Worm (Caenorhabditis elegans) whole organism, mixed stage, embryonic: ENCODE results near the gene Y55F3C.17.
A peak's percentile ranks its signal among the peaks of the same experiment; 100 is the strongest.

Source experiments
- M03D4.4 ChIP-seq: sonication (generic microtip); optimal IDR thresholded peaks from 2 replicates; lab custom pipeline; 2017; ENCODE audit warnings: mild to moderate bottlenecking, missing genetic modification characterization, missing compliant biosample characterization
- bed-3 ChIP-seq: fragments of 200-800 bp; sonication (Bioruptor generic); optimal IDR thresholded peaks from 3 replicates; lab custom pipeline; 2018; ENCODE audit warnings: mild to moderate bottlenecking, missing genetic modification characterization, moderate library complexity, missing compliant biosample characterization
- ceh-39 ChIP-seq: fragments of 150-350 bp; optimal IDR thresholded peaks from 2 replicates; lab custom pipeline; 2014; ENCODE audit warnings: missing biosample characterization, missing genetic modification characterization
- ceh-43 ChIP-seq: fragments of 200-800 bp; sonication (Bioruptor generic); optimal IDR thresholded peaks from 2 replicates; lab custom pipeline; 2018; ENCODE audit warnings: mild to moderate bottlenecking, missing genetic modification characterization, moderate library complexity, missing compliant biosample characterization
- ceh-83 ChIP-seq: fragments of 200-800 bp; sonication (Bioruptor generic); optimal IDR thresholded peaks from 2 replicates; lab custom pipeline; 2018; ENCODE audit warnings: mild to moderate bottlenecking, missing genetic modification characterization, missing compliant biosample characterization
- ces-1 ChIP-seq: fragments of 150-350 bp; optimal IDR thresholded peaks from 2 replicates; lab custom pipeline; 2014; ENCODE audit warnings: missing biosample characterization, missing genetic modification reagents, missing genetic modification characterization
- cnd-1 ChIP-seq: fragments of 200-800 bp; sonication (Bioruptor generic); optimal IDR thresholded peaks from 2 replicates; lab custom pipeline; 2018; ENCODE audit warnings: mild to moderate bottlenecking, missing genetic modification characterization, missing compliant biosample characterization
- drap-1 ChIP-seq: fragments of 200-800 bp; sonication (Bioruptor generic); optimal IDR thresholded peaks from 3 replicates; lab custom pipeline; 2018; ENCODE audit warnings: mild to moderate bottlenecking, missing genetic modification characterization, missing compliant biosample characterization
- elt-1 ChIP-seq: sonication (generic microtip); optimal IDR thresholded peaks from 2 replicates; lab custom pipeline; 2017; ENCODE audit warnings: missing genetic modification characterization, mild to moderate bottlenecking, missing compliant biosample characterization, antibody characterized with exemption, moderate library complexity, borderline replicate concordance; ENCODE audit not compliant: insufficient read depth
- elt-3 ChIP-seq: fragments of 150-350 bp; optimal IDR thresholded peaks from 2 replicates; lab custom pipeline; 2014; ENCODE audit warnings: missing biosample characterization, missing genetic modification characterization
- ham-2 ChIP-seq: fragments of 200-800 bp; sonication (Bioruptor generic); optimal IDR thresholded peaks from 2 replicates; lab custom pipeline; 2018; ENCODE audit warnings: mild to moderate bottlenecking, missing genetic modification characterization, missing compliant biosample characterization
- hlh-1 ChIP-seq: fragments of 150-350 bp; optimal IDR thresholded peaks from 2 replicates; lab custom pipeline; 2014; ENCODE audit warnings: missing biosample characterization, missing genetic modification reagents, missing genetic modification characterization
- lin-13 ChIP-seq: fragments of 150-350 bp; optimal IDR thresholded peaks from 2 replicates; lab custom pipeline; 2014; ENCODE audit warnings: missing biosample characterization, missing genetic modification characterization
- lin-32 ChIP-seq: fragments of 200-800 bp; sonication (Bioruptor generic); optimal IDR thresholded peaks from 2 replicates; lab custom pipeline; 2018; ENCODE audit warnings: mild to moderate bottlenecking, missing genetic modification characterization, missing compliant biosample characterization
- lsy-2 ChIP-seq: fragments of 150-350 bp; optimal IDR thresholded peaks from 2 replicates; lab custom pipeline; 2014; ENCODE audit warnings: missing biosample characterization, missing genetic modification characterization
- mab-5 ChIP-seq: fragments of 150-350 bp; optimal IDR thresholded peaks from 2 replicates; lab custom pipeline; 2014; ENCODE audit warnings: missing biosample characterization, missing genetic modification characterization
- mep-1 ChIP-seq: fragments of 150-350 bp; optimal IDR thresholded peaks from 2 replicates; lab custom pipeline; 2017; ENCODE audit warnings: missing biosample characterization, missing genetic modification reagents, missing genetic modification characterization, inconsistent platforms
- nhr-2 ChIP-seq: fragments of 150-350 bp; optimal IDR thresholded peaks from 2 replicates; lab custom pipeline; 2014; ENCODE audit warnings: missing biosample characterization, missing genetic modification characterization
- nhr-237 ChIP-seq: fragments of 150-350 bp; optimal IDR thresholded peaks from 2 replicates; lab custom pipeline; 2014; ENCODE audit warnings: missing biosample characterization, missing genetic modification characterization
- nhr-76 ChIP-seq: sonication (generic microtip); optimal IDR thresholded peaks from 2 replicates; lab custom pipeline; 2017; ENCODE audit warnings: missing biosample characterization, missing genetic modification characterization
- pha-4 ChIP-seq: fragments of 150-350 bp; optimal IDR thresholded peaks from 2 replicates; lab custom pipeline; 2018; ENCODE audit warnings: missing biosample characterization, missing genetic modification reagents, missing genetic modification characterization
- sem-2 ChIP-seq: fragments of 200-800 bp; sonication (Bioruptor generic); optimal IDR thresholded peaks from 2 replicates; lab custom pipeline; 2018; ENCODE audit warnings: mild to moderate bottlenecking, missing genetic modification characterization, missing compliant biosample characterization
- snpc-4 ChIP-seq: fragments of 150-350 bp; optimal IDR thresholded peaks from 2 replicates; lab custom pipeline; 2014; ENCODE audit warnings: missing biosample characterization, missing genetic modification characterization
- tbx-8 ChIP-seq: fragments of 200-800 bp; sonication (Bioruptor generic); optimal IDR thresholded peaks from 2 replicates; lab custom pipeline; 2018; ENCODE audit warnings: mild to moderate bottlenecking, missing genetic modification characterization, moderate library complexity, missing compliant biosample characterization
- unc-120 ChIP-seq: sonication (generic microtip); optimal IDR thresholded peaks from 2 replicates; lab custom pipeline; 2017; ENCODE audit warnings: missing genetic modification characterization, missing compliant biosample characterization; ENCODE audit not compliant: poor library complexity, severe bottlenecking
- unc-39 ChIP-seq: fragments of 150-350 bp; optimal IDR thresholded peaks from 2 replicates; lab custom pipeline; 2014; ENCODE audit warnings: missing biosample characterization, missing genetic modification characterization
- unc-62 ChIP-seq: fragments of 150-350 bp; optimal IDR thresholded peaks from 2 replicates; lab custom pipeline; 2014; ENCODE audit warnings: missing biosample characterization, missing genetic modification reagents, missing genetic modification characterization

The Y55F3C.17 gene

ce11 chrIV:664122-664521 lies 34.1 kb downstream of the Y55F3C.17 start:
- TF ChIP-seq unc-62 (GFP tag; lab: Kevin White, UChicago) (peak; percentile 31), mep-1 (tag; lab: Kevin White, UChicago) (no peak), ham-2 (GFP tag; lab: Kevin White, UChicago) (no peak), unc-39 (no peak)
- TF ChIP-seq, all 35 proteins: peak for 1

ce11 chrIV:661623-662022 lies 36.6 kb downstream of the Y55F3C.17 start:
- TF ChIP-seq ceh-39 (tag; lab: Kevin White, UChicago) (no peak), unc-62 (GFP tag; lab: Kevin White, UChicago) (peak; percentile 47), lsy-2 (tag; lab: Kevin White, UChicago) (no peak)

- TF ChIP-seq mep-1 (tag; lab: Kevin White, UChicago) (no peak), ces-1 (GFP tag; lab: Kevin White, UChicago) (peak; percentile 21)
Observed at ce11 chrIV:659585-659984, 38.6 kb downstream of the Y55F3C.17 start.

- TF ChIP-seq ham-2 (GFP tag; lab: Kevin White, UChicago), result no peak
- TF ChIP-seq nhr-237 (tag; lab: Kevin White, UChicago), result no peak
- no peak for TF ChIP-seq tbx-8 (GFP tag; lab: Kevin White, UChicago)
- no peak for TF ChIP-seq lsy-2 (tag; lab: Kevin White, UChicago)
- TF ChIP-seq drap-1 (GFP tag; lab: Kevin White, UChicago), result no peak
- no peak for TF ChIP-seq elt-3 (tag; lab: Kevin White, UChicago)
- TF ChIP-seq hlh-1 (tag; lab: Kevin White, UChicago), result no peak
- TF ChIP-seq pha-4 (tag; lab: Kevin White, UChicago), result no peak
- TF ChIP-seq lin-32 (GFP tag; lab: Kevin White, UChicago), result no peak
- no peak for TF ChIP-seq elt-1 (tag; lab: Kevin White, UChicago)
- TF ChIP-seq bed-3 (GFP tag; lab: Kevin White, UChicago), result no peak
- no peak for TF ChIP-seq unc-62 (GFP tag; lab: Kevin White, UChicago)
- TF ChIP-seq nhr-76 (tag; lab: Kevin White, UChicago), result no peak
- TF ChIP-seq ceh-83, result no peak
Observed at ce11 chrIV:658497-659177, 39.6 kb downstream of the Y55F3C.17 start.

ce11 chrIV:657932-658331 lies 40.3 kb downstream of the Y55F3C.17 start:
- peak; percentile 9 for TF ChIP-seq cnd-1 (tag; lab: Kevin White, UChicago)
- peak; percentile 35 for TF ChIP-seq lin-13 (tag; lab: Kevin White, UChicago)
- TF ChIP-seq ceh-39 (tag; lab: Kevin White, UChicago), result no peak
- TF ChIP-seq pha-4 (tag; lab: Kevin White, UChicago), result peak; percentile 24
- TF ChIP-seq nhr-2, result peak; percentile 5
- TF ChIP-seq mep-1 (tag; lab: Kevin White, UChicago), result peak; percentile 9
- TF ChIP-seq elt-3 (tag; lab: Kevin White, UChicago), result no peak

ce11 chrIV:657046-657445 lies 41.2 kb downstream of the Y55F3C.17 start:
- no peak for TF ChIP-seq ceh-83
- TF ChIP-seq ceh-39 (tag; lab: Kevin White, UChicago), result no peak
- no peak for TF ChIP-seq drap-1 (GFP tag; lab: Kevin White, UChicago)
- no peak for TF ChIP-seq M03D4.4 (tag; lab: Kevin White, UChicago)
- TF ChIP-seq cnd-1 (tag; lab: Kevin White, UChicago), result no peak
- TF ChIP-seq elt-1 (tag; lab: Kevin White, UChicago), result no peak
- no peak for TF ChIP-seq snpc-4 (tag; lab: Kevin White, UChicago)
- no peak for TF ChIP-seq sem-2 (GFP tag; lab: Kevin White, UChicago)
- TF ChIP-seq mab-5 (tag; lab: Kevin White, UChicago), result no peak
- TF ChIP-seq unc-39, result no peak
- TF ChIP-seq ceh-43, result no peak
- TF ChIP-seq hlh-1 (tag; lab: Kevin White, UChicago), result no peak
- no peak for TF ChIP-seq unc-120 (tag; lab: Kevin White, UChicago)
